Fruit fly (Drosophila melanogaster) whole organism, embryonic: Measurements from ENCODE around the gene CG8312.

Experiments used
- Antp ChIP-seq: fragments of 200-800 bp; sonication (Bioruptor generic); optimal IDR thresholded peaks from 3 replicates; lab custom pipeline; 2016; ENCODE audit warnings: missing biosample characterization, missing genetic modification characterization
- Atf3 ChIP-seq: fragments of 200-800 bp; sonication (Bioruptor generic); optimal IDR thresholded peaks from 3 replicates; lab custom pipeline; 2016; ENCODE audit warnings: missing biosample characterization, missing genetic modification characterization
- BEAF-32 ChIP-seq: fragments of 200-800 bp; sonication (Bioruptor generic); optimal IDR thresholded peaks from 3 replicates; lab custom pipeline; 2017; ENCODE audit warnings: missing biosample characterization, missing genetic modification characterization, mild to moderate bottlenecking, moderate library complexity, missing genetic modification reagents
- CG10209 ChIP-seq: fragments of 200-800 bp; sonication (Bioruptor generic); optimal IDR thresholded peaks from 3 replicates; lab custom pipeline; 2017; ENCODE audit warnings: missing biosample characterization, mild to moderate bottlenecking, missing genetic modification characterization, missing genetic modification reagents
- CG10543 ChIP-seq: fragments of 200-800 bp; sonication (Bioruptor generic); optimal IDR thresholded peaks from 3 replicates; lab custom pipeline; 2017; ENCODE audit warnings: missing biosample characterization, mild to moderate bottlenecking, missing genetic modification characterization, moderate library complexity
- CG10959 ChIP-seq: fragments of 200-800 bp; sonication (Bioruptor generic); IDR thresholded peaks from 2 replicates; pipeline ENCODE4 v1.3.6; 2022; ENCODE audit warnings: missing biosample characterization, missing genetic modification characterization
- CG11504 ChIP-seq: fragments of 200-800 bp; sonication (Bioruptor generic); optimal IDR thresholded peaks from 3 replicates; lab custom pipeline; 2019; ENCODE audit warnings: missing biosample characterization, mild to moderate bottlenecking, missing genetic modification characterization, moderate library complexity
- CG12219 ChIP-seq: fragments of 200-800 bp; sonication (Bioruptor generic); optimal IDR thresholded peaks from 3 replicates; lab custom pipeline; 2018; ENCODE audit warnings: missing biosample characterization, mild to moderate bottlenecking, missing genetic modification characterization
- CG12942 ChIP-seq: fragments of 200-800 bp; sonication (Bioruptor generic); optimal IDR thresholded peaks from 3 replicates; lab custom pipeline; 2016; ENCODE audit warnings: missing biosample characterization, missing genetic modification characterization
- CG13296 ChIP-seq: fragments of 200-800 bp; sonication (Bioruptor generic); optimal IDR thresholded peaks from 3 replicates; lab custom pipeline; 2018; ENCODE audit warnings: missing biosample characterization, mild to moderate bottlenecking, missing genetic modification characterization
- CG30403 ChIP-seq: fragments of 200-800 bp; sonication (Bioruptor generic); optimal IDR thresholded peaks from 3 replicates; lab custom pipeline; 2016; ENCODE audit warnings: missing biosample characterization, missing genetic modification characterization
- CG33557 ChIP-seq: fragments of 200-800 bp; sonication (Bioruptor generic); optimal IDR thresholded peaks from 2 replicates; lab custom pipeline; 2019; ENCODE audit warnings: missing biosample characterization, mild to moderate bottlenecking, missing genetic modification characterization, moderate library complexity
- CG4360 ChIP-seq: fragments of 200-800 bp; sonication (Bioruptor generic); IDR thresholded peaks from 2 replicates; pipeline ENCODE4 v1.3.6; 2022; ENCODE audit warnings: missing biosample characterization, missing genetic modification characterization
- CG4424 ChIP-seq: fragments of 200-800 bp; sonication (Bioruptor generic); optimal IDR thresholded peaks from 3 replicates; lab custom pipeline; 2016; ENCODE audit warnings: missing biosample characterization, missing genetic modification characterization
- CG5953 ChIP-seq: fragments of 200-800 bp; sonication (Bioruptor generic); IDR thresholded peaks from 2 replicates; pipeline ENCODE4 v1.3.6; 2022; ENCODE audit warnings: missing biosample characterization, missing genetic modification characterization
- CG7839 ChIP-seq: fragments of 200-800 bp; sonication (Bioruptor generic); optimal IDR thresholded peaks from 3 replicates; lab custom pipeline; 2018; ENCODE audit warnings: missing biosample characterization, mild to moderate bottlenecking, missing genetic modification characterization, moderate library complexity
- CG7987 ChIP-seq: fragments of 200-800 bp; sonication (Bioruptor generic); optimal IDR thresholded peaks from 2 replicates; lab custom pipeline; 2018; ENCODE audit warnings: missing biosample characterization, mild to moderate bottlenecking, missing genetic modification characterization, moderate library complexity
- CG8290 ChIP-seq, 3 experiments: fragments of 200-800 bp; sonication (Bioruptor generic); optimal IDR thresholded peaks; 2 replicates each; lab custom pipeline; 2016 to 2019; ENCODE audit warnings: missing biosample characterization in 3 of 3, missing genetic modification characterization in 3 of 3, mild to moderate bottlenecking in 2 of 3, moderate library complexity in 1 of 3
- Dll ChIP-seq: fragments of 200-800 bp; sonication (Bioruptor generic); IDR thresholded peaks from 4 replicates; pipeline ENCODE4 v1.3.6; 2022; ENCODE audit warnings: missing biosample characterization, missing genetic modification characterization; ENCODE audit not compliant: partially characterized antibody
- E2f2 ChIP-seq: fragments of 200-800 bp; sonication (Bioruptor generic); IDR thresholded peaks from 2 replicates; pipeline ENCODE4 v1.3.6; 2022; ENCODE audit warnings: missing biosample characterization, missing genetic modification characterization
- Fer2 ChIP-seq: fragments of 200-800 bp; sonication (Bioruptor generic); optimal IDR thresholded peaks from 2 replicates; lab custom pipeline; 2018; ENCODE audit warnings: missing biosample characterization, mild to moderate bottlenecking, missing genetic modification characterization, moderate library complexity
- HLHmδ ChIP-seq: fragments of 200-800 bp; sonication (Bioruptor generic); optimal IDR thresholded peaks from 2 replicates; lab custom pipeline; 2018; ENCODE audit warnings: missing biosample characterization, mild to moderate bottlenecking, missing genetic modification characterization, moderate library complexity
- Hmr ChIP-seq: fragments of 200-800 bp; sonication (Bioruptor generic); optimal IDR thresholded peaks from 3 replicates; lab custom pipeline; 2017; ENCODE audit warnings: mild to moderate bottlenecking, missing biosample characterization, missing genetic modification reagents, missing genetic modification characterization
- Myb ChIP-seq: fragments of 200-800 bp; sonication (Bioruptor generic); optimal IDR thresholded peaks from 2 replicates; lab custom pipeline; 2016; ENCODE audit warnings: missing biosample characterization, missing genetic modification characterization
- Six4 ChIP-seq: fragments of 200-800 bp; sonication (Bioruptor generic); optimal IDR thresholded peaks from 2 replicates; lab custom pipeline; 2016; ENCODE audit warnings: missing biosample characterization, missing genetic modification characterization
- Spps ChIP-seq: fragments of 200-800 bp; sonication (Bioruptor generic); optimal IDR thresholded peaks from 2 replicates; lab custom pipeline; 2018; ENCODE audit warnings: missing biosample characterization, mild to moderate bottlenecking, missing genetic modification characterization
- Sry-δ ChIP-seq: fragments of 200-800 bp; sonication (Bioruptor generic); optimal IDR thresholded peaks from 2 replicates; lab custom pipeline; 2016; ENCODE audit warnings: missing biosample characterization, missing genetic modification characterization
- Xbp1 ChIP-seq: fragments of 200-800 bp; sonication (Bioruptor generic); optimal IDR thresholded peaks from 3 replicates; lab custom pipeline; 2016; ENCODE audit warnings: missing biosample characterization, mild to moderate bottlenecking, missing genetic modification characterization
- YL-1 ChIP-seq: fragments of 200-800 bp; sonication (Bioruptor generic); optimal IDR thresholded peaks from 3 replicates; lab custom pipeline; 2017; ENCODE audit warnings: missing biosample characterization, mild to moderate bottlenecking, missing genetic modification characterization
- croc ChIP-seq: fragments of 200-800 bp; sonication (Bioruptor generic); conservative IDR thresholded peaks from 3 replicates; pipeline ENCODE4 v1.3.6; 2022; ENCODE audit warnings: missing biosample characterization, missing genetic modification characterization
- dan ChIP-seq: fragments of 200-800 bp; sonication (Bioruptor generic); IDR thresholded peaks from 2 replicates; pipeline ENCODE4 v1.3.6; 2022; ENCODE audit warnings: missing biosample characterization, missing genetic modification characterization
- emc ChIP-seq: fragments of 200-800 bp; sonication (Bioruptor generic); optimal IDR thresholded peaks from 2 replicates; lab custom pipeline; 2016; ENCODE audit warnings: missing biosample characterization, missing genetic modification characterization
- ems ChIP-seq: fragments of 200-800 bp; sonication (Bioruptor generic); optimal IDR thresholded peaks from 3 replicates; lab custom pipeline; 2016; ENCODE audit warnings: missing biosample characterization, missing genetic modification characterization
- esg ChIP-seq: fragments of 200-800 bp; sonication (Bioruptor generic); conservative IDR thresholded peaks from 2 replicates; pipeline ENCODE4 v1.3.6; 2022; ENCODE audit warnings: missing biosample characterization, missing genetic modification characterization
- her ChIP-seq: fragments of 200-800 bp; sonication (Bioruptor generic); optimal IDR thresholded peaks from 2 replicates; lab custom pipeline; 2016; ENCODE audit warnings: missing biosample characterization, missing genetic modification characterization
- kni ChIP-seq: fragments of 200-800 bp; sonication (Bioruptor generic); optimal IDR thresholded peaks from 3 replicates; lab custom pipeline; 2017; ENCODE audit warnings: mild to moderate bottlenecking, missing biosample characterization, missing genetic modification reagents, missing genetic modification characterization
- lab ChIP-seq: fragments of 200-800 bp; sonication (Bioruptor generic); optimal IDR thresholded peaks from 3 replicates; lab custom pipeline; 2017; ENCODE audit warnings: missing biosample characterization, missing genetic modification characterization, mild to moderate bottlenecking, moderate library complexity, missing genetic modification reagents
- lmd ChIP-seq: fragments of 200-800 bp; sonication (Bioruptor generic); IDR thresholded peaks from 2 replicates; pipeline ENCODE4 v1.3.6; 2022; ENCODE audit warnings: missing biosample characterization, missing genetic modification characterization
- lov ChIP-seq, 2 experiments: fragments of 200-800 bp in 1 of 2; fragments of >200 bp in 1 of 2; sonication (Bioruptor generic) in 1 of 2; IDR thresholded peaks in 1 of 2; optimal IDR thresholded peaks in 1 of 2; 2 replicates in 1 of 2; 3 replicates in 1 of 2; pipeline versions ENCODE4 v1.3.6 to Lab custom; 2017 to 2022; ENCODE audit warnings: missing biosample characterization in 1 of 2, missing genetic modification characterization in 1 of 2
- maf-S ChIP-seq: fragments of 200-800 bp; sonication (Bioruptor generic); optimal IDR thresholded peaks from 2 replicates; lab custom pipeline; 2016; ENCODE audit warnings: missing biosample characterization, missing genetic modification characterization
- nerfin-1 ChIP-seq: fragments of 200-800 bp; sonication (Bioruptor generic); optimal IDR thresholded peaks from 3 replicates; lab custom pipeline; 2019; ENCODE audit warnings: missing biosample characterization, mild to moderate bottlenecking, missing genetic modification characterization, moderate library complexity
- org-1 ChIP-seq: fragments of 200-800 bp; sonication (Bioruptor generic); optimal IDR thresholded peaks from 2 replicates; lab custom pipeline; 2017; ENCODE audit warnings: missing biosample characterization, missing genetic modification characterization
- peb ChIP-seq: fragments of 200-800 bp; sonication (Bioruptor generic); IDR thresholded peaks from 2 replicates; pipeline ENCODE4 v1.3.6; 2022; ENCODE audit warnings: missing biosample characterization, missing genetic modification characterization
- pum ChIP-seq: fragments of 200-800 bp; sonication (Bioruptor generic); optimal IDR thresholded peaks from 2 replicates; lab custom pipeline; 2016; ENCODE audit warnings: missing biosample characterization, missing genetic modification characterization
- pzg ChIP-seq: fragments of 200-800 bp; sonication (Bioruptor generic); optimal IDR thresholded peaks from 3 replicates; lab custom pipeline; 2018; ENCODE audit warnings: missing biosample characterization, mild to moderate bottlenecking, missing genetic modification characterization, moderate library complexity
- sd ChIP-seq: fragments of 200-800 bp; sonication (Bioruptor generic); optimal IDR thresholded peaks from 3 replicates; lab custom pipeline; 2018; ENCODE audit warnings: missing biosample characterization, mild to moderate bottlenecking, missing genetic modification characterization, moderate library complexity
- sisA ChIP-seq: fragments of 200-800 bp; sonication (Bioruptor generic); IDR thresholded peaks from 2 replicates; pipeline ENCODE4 v1.3.6; 2022; ENCODE audit warnings: missing biosample characterization, missing genetic modification characterization
- twi ChIP-seq: fragments of 200-800 bp; optimal IDR thresholded peaks from 2 replicates; lab custom pipeline; 2019; ENCODE audit warnings: missing biosample characterization, mild to moderate bottlenecking, missing genetic modification characterization, moderate library complexity
- vnd ChIP-seq: fragments of 200-800 bp; sonication (Bioruptor generic); IDR thresholded peaks from 3 replicates; pipeline ENCODE4 v1.3.6; 2022; ENCODE audit warnings: missing biosample characterization, missing genetic modification characterization; ENCODE audit not compliant: partially characterized antibody
- yki ChIP-seq: fragments of >200 bp; optimal IDR thresholded peaks from 3 replicates; lab custom pipeline; 2018

CG8312 gene

DNA sequence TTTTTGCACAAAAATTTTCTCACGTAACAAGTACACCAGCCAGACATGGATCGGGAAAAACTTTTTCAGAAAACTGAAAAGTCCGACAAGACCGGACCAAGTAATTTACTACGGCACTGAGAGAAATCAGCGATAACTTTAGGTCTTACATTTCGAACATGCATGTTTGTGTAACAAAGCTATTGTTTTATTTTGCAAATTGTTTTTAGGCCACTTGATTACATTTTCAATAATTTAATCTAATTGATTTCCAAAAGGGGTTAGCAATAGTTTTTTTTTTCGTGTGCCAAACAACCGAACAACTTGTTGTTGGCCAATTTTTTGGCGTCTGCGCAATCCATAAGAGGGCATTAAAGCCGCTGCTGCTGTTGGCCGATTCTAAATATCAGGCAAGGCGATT, 22.0 kb downstream of the CG8312 start (continued):
- TF ChIP-seq Sry-δ (GFP tag; lab: Kevin White, UChicago) (peak; percentile 42), Myb (GFP tag; lab: Kevin White, UChicago) (peak; percentile 30), lov (optimal IDR thresholded peaks at IDR 0.05; lab: Kevin White, UChicago) (no peak), lov (GFP tag; IDR thresholded peaks at IDR 0.05; lab: Robert Waterston, UW) (no peak), peb (no peak), org-1 (peak; percentile 53), croc (GFP tag; lab: Robert Waterston, UW) (no peak; the same call in 2 of the 3 replicates), Spps (tag; lab: Kevin White, UChicago) (no peak), Dll (no peak), nerfin-1 (tag; lab: Kevin White, UChicago) (peak; percentile 13), kni (GFP tag; lab: Kevin White, UChicago) (no peak), CG5953 (GFP tag; lab: Robert Waterston, UW) (no peak), CG4360 (GFP tag; lab: Robert Waterston, UW) (no peak), BEAF-32 (no peak), her (GFP tag; lab: Kevin White, UChicago) (peak; percentile 12), CG12942 (GFP tag; lab: Kevin White, UChicago) (peak; percentile 24), yki (no peak), CG7987 (GFP tag; lab: Kevin White, UChicago) (peak; percentile 20), CG4424 (peak; percentile 62), CG11504 (tag; lab: Kevin White, UChicago) (peak; percentile 83), E2f2 (GFP tag; lab: Robert Waterston, UW) (0 out of 2 replicates have a peak, but pooled peaks have one; percentile 14), YL-1 (GFP tag; lab: Kevin White, UChicago) (no peak), CG7839 (tag; lab: Kevin White, UChicago) (peak; percentile 69), CG10959 (GFP tag; lab: Robert Waterston, UW) (no peak), Antp (GFP tag; lab: Kevin White, UChicago) (peak; percentile 58), emc (GFP tag; lab: Kevin White, UChicago) (peak; percentile 52), vnd (GFP tag; lab: Robert Waterston, UW) (no peak), CG8290 (GFP tag; optimal IDR thresholded peaks at IDR 0.05; lab: Kevin White, UChicago) (no peak), CG8290 (tag; optimal IDR thresholded peaks at IDR 0.05; lab: Kevin White, UChicago) (peak in 1 of 2 experiments; percentile 41), ems (GFP tag; lab: Kevin White, UChicago) (peak; percentile 69), CG12219 (GFP tag; lab: Kevin White, UChicago) (peak; percentile 37), maf-S (peak; percentile 33), CG13296 (GFP tag; lab: Kevin White, UChicago) (peak; percentile 18), pum (peak; percentile 45), Hmr (GFP tag; lab: Kevin White, UChicago) (peak; percentile 58), Six4 (peak; percentile 37), CG33557 (GFP tag; lab: Kevin White, UChicago) (no peak), esg (GFP tag; lab: Robert Waterston, UW) (peak; percentile 57), Xbp1 (GFP tag; lab: Kevin White, UChicago) (peak; percentile 70), twi (no peak), CG10543 (no peak), Fer2 (tag; lab: Kevin White, UChicago) (no peak), dan (no peak), sisA (GFP tag; lab: Robert Waterston, UW) (no peak; the same call in 1 of the 2 replicates), Atf3 (GFP tag; lab: Kevin White, UChicago) (peak; percentile 21), HLHmδ (GFP tag; lab: Kevin White, UChicago) (no peak), lab (GFP tag; lab: Kevin White, UChicago) (peak; percentile 90), CG30403 (GFP tag; lab: Kevin White, UChicago) (peak; percentile 72), CG10209 (GFP tag; lab: Kevin White, UChicago) (peak; percentile 49), pzg (no peak), lmd (peak; percentile 61), sd (no peak)
